Fruit fly (Drosophila melanogaster) whole organism, embryonic: ENCODE results near the gene Snx27.

ENCODE experiments used
- CG10209 ChIP-seq: fragments of 200-800 bp; sonication (Bioruptor generic); optimal IDR thresholded peaks from 3 replicates; lab custom pipeline; 2017; ENCODE audit warnings: missing biosample characterization, mild to moderate bottlenecking, missing genetic modification characterization, missing genetic modification reagents
- CG11247 ChIP-seq: fragments of 200-800 bp; sonication (Bioruptor generic); IDR thresholded peaks from 2 replicates; pipeline ENCODE4 v1.3.6; 2022; ENCODE audit warnings: missing biosample characterization, missing genetic modification characterization
- CG11695 ChIP-seq: fragments of 200-800 bp; sonication (Bioruptor generic); IDR thresholded peaks from 3 replicates; pipeline ENCODE4 v1.3.6; 2022; ENCODE audit warnings: missing biosample characterization, missing genetic modification characterization
- CG1233 ChIP-seq: fragments of 200-800 bp; sonication (Bioruptor generic); optimal IDR thresholded peaks from 4 replicates; lab custom pipeline; 2018; ENCODE audit warnings: missing biosample characterization, mild to moderate bottlenecking, missing genetic modification characterization
- CG12391 ChIP-seq: fragments of 200-800 bp; sonication (Bioruptor generic); optimal IDR thresholded peaks from 3 replicates; lab custom pipeline; 2018; ENCODE audit warnings: missing biosample characterization, mild to moderate bottlenecking, missing genetic modification characterization, moderate library complexity
- CG13624 ChIP-seq: fragments of 200-800 bp; sonication (Bioruptor generic); optimal IDR thresholded peaks from 2 replicates; lab custom pipeline; 2016; ENCODE audit warnings: missing biosample characterization, missing genetic modification characterization
- CG14667 ChIP-seq: fragments of 200-800 bp; sonication (Bioruptor generic); IDR thresholded peaks from 2 replicates; pipeline ENCODE4 v1.3.6; 2022; ENCODE audit warnings: missing biosample characterization, missing genetic modification characterization
- CG15269 ChIP-seq: fragments of 200-800 bp; sonication (Bioruptor generic); optimal IDR thresholded peaks from 2 replicates; lab custom pipeline; 2018; ENCODE audit warnings: missing biosample characterization, mild to moderate bottlenecking, missing genetic modification characterization, moderate library complexity
- CG17359 ChIP-seq: fragments of 200-800 bp; sonication (Bioruptor generic); optimal IDR thresholded peaks from 3 replicates; lab custom pipeline; 2018; ENCODE audit warnings: missing biosample characterization, mild to moderate bottlenecking, missing genetic modification characterization, moderate library complexity
- CG17361 ChIP-seq: fragments of 200-800 bp; sonication (Bioruptor generic); IDR thresholded peaks from 3 replicates; pipeline ENCODE4 v1.3.6; 2022; ENCODE audit warnings: missing biosample characterization, missing genetic modification characterization
- CG17912 ChIP-seq: fragments of 200-800 bp; sonication (Bioruptor generic); optimal IDR thresholded peaks from 2 replicates; lab custom pipeline; 2018; ENCODE audit warnings: missing biosample characterization, mild to moderate bottlenecking, missing genetic modification characterization
- CG30020 ChIP-seq: fragments of 200-800 bp; optimal IDR thresholded peaks from 2 replicates; lab custom pipeline; 2019; ENCODE audit warnings: missing biosample characterization, mild to moderate bottlenecking, missing genetic modification characterization, moderate library complexity
- CG31388 ChIP-seq: fragments of 200-800 bp; sonication (Bioruptor generic); optimal IDR thresholded peaks from 2 replicates; lab custom pipeline; 2016; ENCODE audit warnings: missing biosample characterization, missing genetic modification characterization
- CG32767 ChIP-seq: fragments of 200-800 bp; sonication (Bioruptor generic); IDR thresholded peaks from 2 replicates; pipeline ENCODE4 v1.3.6; 2022; ENCODE audit warnings: missing biosample characterization, missing genetic modification characterization
- CG3995 ChIP-seq: fragments of 200-800 bp; sonication (Bioruptor generic); optimal IDR thresholded peaks from 3 replicates; lab custom pipeline; 2016; ENCODE audit warnings: missing biosample characterization, missing genetic modification characterization
- CG4424 ChIP-seq: fragments of 200-800 bp; sonication (Bioruptor generic); optimal IDR thresholded peaks from 3 replicates; lab custom pipeline; 2016; ENCODE audit warnings: missing biosample characterization, missing genetic modification characterization
- CG6689 ChIP-seq: fragments of 200-800 bp; sonication (Bioruptor generic); IDR thresholded peaks from 2 replicates; pipeline ENCODE4 v1.3.6; 2022; ENCODE audit warnings: missing biosample characterization, missing genetic modification characterization
- CG7839 ChIP-seq: fragments of 200-800 bp; sonication (Bioruptor generic); optimal IDR thresholded peaks from 3 replicates; lab custom pipeline; 2018; ENCODE audit warnings: missing biosample characterization, mild to moderate bottlenecking, missing genetic modification characterization, moderate library complexity
- CG9609 ChIP-seq: fragments of 200-800 bp; sonication (Bioruptor generic); optimal IDR thresholded peaks from 3 replicates; lab custom pipeline; 2016; ENCODE audit warnings: missing biosample characterization, missing genetic modification characterization
- CoRest ChIP-seq: fragments of 200-800 bp; sonication (Bioruptor generic); optimal IDR thresholded peaks from 3 replicates; lab custom pipeline; 2018; ENCODE audit warnings: missing biosample characterization, mild to moderate bottlenecking, missing genetic modification characterization, moderate library complexity
- D19A ChIP-seq: fragments of 200-800 bp; optimal IDR thresholded peaks from 3 replicates; lab custom pipeline; 2019; ENCODE audit warnings: missing biosample characterization, mild to moderate bottlenecking, missing genetic modification characterization, moderate library complexity
- HLH3B ChIP-seq: fragments of 200-800 bp; sonication (Bioruptor generic); IDR thresholded peaks from 2 replicates; pipeline ENCODE4 v1.3.6; 2022; ENCODE audit warnings: missing biosample characterization, missing genetic modification characterization
- Hmr ChIP-seq: fragments of 200-800 bp; sonication (Bioruptor generic); optimal IDR thresholded peaks from 3 replicates; lab custom pipeline; 2017; ENCODE audit warnings: mild to moderate bottlenecking, missing biosample characterization, missing genetic modification reagents, missing genetic modification characterization
- Hr51 ChIP-seq, 2 experiments: fragments of 200-800 bp; sonication (Bioruptor generic); optimal IDR thresholded peaks; 2 replicates in 1 of 2; 3 replicates in 1 of 2; lab custom pipeline; 2016 to 2018; ENCODE audit warnings: missing biosample characterization in 2 of 2, missing genetic modification characterization in 2 of 2, mild to moderate bottlenecking in 1 of 2, moderate library complexity in 1 of 2
- Med ChIP-seq: fragments of 200-800 bp; sonication (Bioruptor generic); peaks from one replicate; lab custom pipeline; 2016; ENCODE audit warnings: missing biosample characterization, missing genetic modification characterization, mild to moderate bottlenecking, inconsistent platforms, moderate library complexity
- Myb ChIP-seq: fragments of 200-800 bp; sonication (Bioruptor generic); optimal IDR thresholded peaks from 2 replicates; lab custom pipeline; 2016; ENCODE audit warnings: missing biosample characterization, missing genetic modification characterization
- NfI ChIP-seq: fragments of 200-800 bp; sonication (Bioruptor generic); optimal IDR thresholded peaks from 3 replicates; lab custom pipeline; 2018; ENCODE audit warnings: missing biosample characterization, mild to moderate bottlenecking, missing genetic modification characterization, moderate library complexity
- Ravus ChIP-seq: fragments of 200-800 bp; sonication (Bioruptor generic); IDR thresholded peaks from 2 replicates; pipeline ENCODE4 v1.3.6; 2022; ENCODE audit warnings: missing biosample characterization, missing genetic modification characterization
- Six4 ChIP-seq: fragments of 200-800 bp; sonication (Bioruptor generic); optimal IDR thresholded peaks from 2 replicates; lab custom pipeline; 2016; ENCODE audit warnings: missing biosample characterization, missing genetic modification characterization
- dmrt99B ChIP-seq: fragments of 200-800 bp; sonication (Bioruptor generic); optimal IDR thresholded peaks from 2 replicates; lab custom pipeline; 2018; ENCODE audit warnings: missing biosample characterization, mild to moderate bottlenecking, missing genetic modification characterization, moderate library complexity
- fd96Cb ChIP-seq: fragments of 200-800 bp; sonication (Bioruptor generic); optimal IDR thresholded peaks from 2 replicates; lab custom pipeline; 2018; ENCODE audit warnings: missing biosample characterization, mild to moderate bottlenecking, missing genetic modification characterization, moderate library complexity
- gem ChIP-seq: fragments of 200-800 bp; sonication (Bioruptor generic); optimal IDR thresholded peaks from 2 replicates; lab custom pipeline; 2019; ENCODE audit warnings: missing biosample characterization, mild to moderate bottlenecking, missing genetic modification characterization, moderate library complexity
- hth ChIP-seq: fragments of >200 bp; optimal IDR thresholded peaks from 2 replicates; lab custom pipeline; 2017; ENCODE audit warnings: inconsistent platforms
- jigr1 ChIP-seq: fragments of 200-800 bp; sonication (Bioruptor generic); IDR thresholded peaks from 3 replicates; pipeline ENCODE4 v1.3.6; 2022; ENCODE audit warnings: missing biosample characterization, missing genetic modification characterization
- ken ChIP-seq: fragments of 200-800 bp; sonication (Bioruptor generic); IDR thresholded peaks from 3 replicates; pipeline ENCODE4 v1.3.6; 2022; ENCODE audit warnings: missing biosample characterization, missing genetic modification characterization
- kni ChIP-seq: fragments of 200-800 bp; sonication (Bioruptor generic); optimal IDR thresholded peaks from 3 replicates; lab custom pipeline; 2017; ENCODE audit warnings: mild to moderate bottlenecking, missing biosample characterization, missing genetic modification reagents, missing genetic modification characterization
- lbe ChIP-seq: fragments of 200-800 bp; sonication (Bioruptor generic); optimal IDR thresholded peaks from 2 replicates; lab custom pipeline; 2016; ENCODE audit warnings: missing biosample characterization, mild to moderate bottlenecking, missing genetic modification characterization
- oc ChIP-seq: fragments of 200-800 bp; sonication (Bioruptor generic); optimal IDR thresholded peaks from 2 replicates; lab custom pipeline; 2018; ENCODE audit warnings: missing biosample characterization, mild to moderate bottlenecking, missing genetic modification characterization, moderate library complexity
- pros ChIP-seq: fragments of 200-800 bp; sonication (Bioruptor generic); optimal IDR thresholded peaks from 3 replicates; lab custom pipeline; 2019; ENCODE audit warnings: missing biosample characterization, mild to moderate bottlenecking, missing genetic modification characterization, moderate library complexity
- salm ChIP-seq: fragments of 200-800 bp; sonication (Bioruptor generic); optimal IDR thresholded peaks from 2 replicates; lab custom pipeline; 2018; ENCODE audit warnings: missing biosample characterization, mild to moderate bottlenecking, missing genetic modification characterization
- sisA ChIP-seq: fragments of 200-800 bp; sonication (Bioruptor generic); IDR thresholded peaks from 2 replicates; pipeline ENCODE4 v1.3.6; 2022; ENCODE audit warnings: missing biosample characterization, missing genetic modification characterization
- sqz ChIP-seq: fragments of 200-800 bp; sonication (Bioruptor generic); optimal IDR thresholded peaks from 3 replicates; lab custom pipeline; 2018; ENCODE audit warnings: missing biosample characterization, mild to moderate bottlenecking, missing genetic modification characterization
- tll ChIP-seq, 2 experiments: fragments of 200-800 bp in 1 of 2; fragments of >200 bp in 1 of 2; sonication (Bioruptor generic) in 1 of 2; optimal IDR thresholded peaks; 2 replicates each; lab custom pipeline; 2017 to 2019; ENCODE audit warnings: missing biosample characterization in 2 of 2, missing genetic modification characterization in 2 of 2, mild to moderate bottlenecking in 1 of 2, moderate library complexity in 1 of 2
- trh ChIP-seq: fragments of 200-800 bp; sonication (Bioruptor generic); optimal IDR thresholded peaks from 2 replicates; lab custom pipeline; 2016; ENCODE audit warnings: missing biosample characterization, missing genetic modification characterization
- ttk ChIP-seq: fragments of 200-800 bp; sonication (Bioruptor generic); IDR thresholded peaks from 2 replicates; pipeline ENCODE4 v2.1.2; 2022; ENCODE audit warnings: missing biosample characterization, missing genetic modification characterization
- z ChIP-seq: fragments of 200-800 bp; sonication (Bioruptor generic); IDR thresholded peaks from 3 replicates; pipeline ENCODE4 v1.3.6; 2022; ENCODE audit warnings: missing biosample characterization, missing genetic modification characterization
- zen2 ChIP-seq: fragments of 200-800 bp; sonication (Bioruptor generic); IDR thresholded peaks from 3 replicates; pipeline ENCODE4 v1.3.6; 2022; ENCODE audit warnings: missing biosample characterization, missing genetic modification characterization; ENCODE audit not compliant: partially characterized antibody
- zfh1 ChIP-seq: fragments of 200-800 bp; sonication (Bioruptor generic); IDR thresholded peaks from 3 replicates; pipeline ENCODE4 v1.3.6; 2022; ENCODE audit warnings: missing biosample characterization, missing genetic modification characterization
- zfh2 ChIP-seq: fragments of 200-800 bp; sonication (Bioruptor generic); optimal IDR thresholded peaks from 2 replicates; lab custom pipeline; 2016; ENCODE audit warnings: missing biosample characterization, missing genetic modification characterization

The Snx27 gene

dm6 chrX:5783260-5784040 is 45.6 kb upstream of the Snx27 start (continued):
- TF ChIP-seq zfh2 (GFP tag; lab: Kevin White, UChicago) (no peak), CG32767 (GFP tag; lab: Robert Waterston, UW) (peak; percentile 41; the same call in 1 of the 2 replicates), jigr1 (GFP tag; lab: Robert Waterston, UW) (no peak), Myb (GFP tag; lab: Kevin White, UChicago) (no peak), CG10209 (GFP tag; lab: Kevin White, UChicago) (peak; percentile 35), Med (GFP tag; lab: Kevin White, UChicago) (peak; percentile 50), fd96Cb (tag; lab: Kevin White, UChicago) (peak; percentile 50), Ravus (no peak), sisA (GFP tag; lab: Robert Waterston, UW) (peak; percentile 49), pros (GFP tag; lab: Kevin White, UChicago) (no peak), CG13624 (GFP tag; lab: Kevin White, UChicago) (no peak), NfI (GFP tag; lab: Kevin White, UChicago) (peak; percentile 4), salm (tag; lab: Kevin White, UChicago) (no peak), kni (GFP tag; lab: Kevin White, UChicago) (peak; percentile 8), CG15269 (peak; percentile 47), CG4424 (GFP tag; lab: Kevin White, UChicago) (peak; percentile 17), CG17359 (peak; percentile 64), dmrt99B (tag; lab: Kevin White, UChicago) (peak; percentile 76), CG7839 (tag; lab: Kevin White, UChicago) (peak; percentile 62), CG31388 (GFP tag; lab: Kevin White, UChicago) (no peak), CG14667 (GFP tag; lab: Robert Waterston, UW) (no peak), D19A (tag; lab: Kevin White, UChicago) (no peak), Hmr (GFP tag; lab: Kevin White, UChicago) (no peak), CG1233 (peak; percentile 6), Six4 (GFP tag; lab: Kevin White, UChicago) (no peak), sqz (GFP tag; lab: Kevin White, UChicago) (no peak), CG6689 (GFP tag; lab: Robert Waterston, UW) (peak; percentile 68), CG17912 (no peak), oc (peak; percentile 61), tll (GFP tag; optimal IDR thresholded peaks at IDR 0.05; lab: Kevin White, UChicago) (no peak), CG12391 (tag; lab: Kevin White, UChicago) (peak; percentile 45), HLH3B (peak; percentile 45), CG3995 (GFP tag; lab: Kevin White, UChicago) (no peak), ken (GFP tag; lab: Robert Waterston, UW) (peak; percentile 64; the same call in 2 of the 3 replicates), CoRest (tag; lab: Kevin White, UChicago) (peak; percentile 37), CG17361 (GFP tag; lab: Robert Waterston, UW) (peak; percentile 57; the same call in 1 of the 3 replicates), trh (GFP tag; lab: Kevin White, UChicago) (no peak), ttk (GFP tag; lab: Robert Waterston, UW) (no peak; the same call in 1 of the 2 replicates), CG30020 (tag; lab: Kevin White, UChicago) (no peak), hth (lab: Kevin White, UChicago) (no peak), z (GFP tag; lab: Robert Waterston, UW) (no peak), zfh1 (GFP tag; lab: Robert Waterston, UW) (peak; percentile 53; the same call in 1 of the 3 replicates), zen2 (GFP tag; lab: Robert Waterston, UW) (no peak), Hr51 (GFP tag; optimal IDR thresholded peaks at IDR 0.05; lab: Kevin White, UChicago) (peak in 1 of 2 experiments; percentile 53), CG9609 (GFP tag; lab: Kevin White, UChicago) (no peak), lbe (GFP tag; lab: Kevin White, UChicago) (peak; percentile 59), CG11247 (GFP tag; lab: Robert Waterston, UW) (peak; percentile 53), gem (peak; percentile 69), CG11695 (peak; percentile 15; the same call in 1 of the 3 replicates)
